Fruit fly (Drosophila melanogaster) whole organism, embryonic: ENCODE results near the gene CG34432.

Source experiments
- Aef1 ChIP-seq: fragments of 200-800 bp; sonication (Bioruptor generic); IDR thresholded peaks from 3 replicates; pipeline ENCODE4 v1.3.6; 2022; ENCODE audit warnings: missing biosample characterization, missing genetic modification characterization
- CG14667 ChIP-seq: fragments of 200-800 bp; sonication (Bioruptor generic); IDR thresholded peaks from 2 replicates; pipeline ENCODE4 v1.3.6; 2022; ENCODE audit warnings: missing biosample characterization, missing genetic modification characterization
- CG14965 ChIP-seq: fragments of 200-800 bp; sonication (Bioruptor generic); optimal IDR thresholded peaks from 2 replicates; lab custom pipeline; 2016; ENCODE audit warnings: missing biosample characterization, missing genetic modification characterization, borderline replicate concordance
- CG1602 ChIP-seq: fragments of 200-800 bp; sonication (Bioruptor generic); optimal IDR thresholded peaks from 3 replicates; lab custom pipeline; 2016; ENCODE audit warnings: missing biosample characterization, missing genetic modification characterization
- CG17568 ChIP-seq: fragments of 200-800 bp; sonication (Bioruptor generic); optimal IDR thresholded peaks from 2 replicates; lab custom pipeline; 2018; ENCODE audit warnings: missing biosample characterization, mild to moderate bottlenecking, missing genetic modification characterization, moderate library complexity
- CG18262 ChIP-seq: fragments of 200-800 bp; optimal IDR thresholded peaks from 3 replicates; lab custom pipeline; 2019; ENCODE audit warnings: missing biosample characterization, mild to moderate bottlenecking, missing genetic modification characterization, moderate library complexity
- CG2116 ChIP-seq: fragments of 200-800 bp; sonication (Bioruptor generic); optimal IDR thresholded peaks from 3 replicates; lab custom pipeline; 2018; ENCODE audit warnings: missing biosample characterization, mild to moderate bottlenecking, missing genetic modification characterization
- CG30403 ChIP-seq: fragments of 200-800 bp; sonication (Bioruptor generic); optimal IDR thresholded peaks from 3 replicates; lab custom pipeline; 2016; ENCODE audit warnings: missing biosample characterization, missing genetic modification characterization
- CG6765 ChIP-seq: fragments of 200-800 bp; sonication (Bioruptor generic); optimal IDR thresholded peaks from 3 replicates; lab custom pipeline; 2017; ENCODE audit warnings: missing biosample characterization, mild to moderate bottlenecking, missing genetic modification characterization
- CG8765 ChIP-seq: fragments of 200-800 bp; sonication (Bioruptor generic); IDR thresholded peaks from 2 replicates; pipeline ENCODE4 v1.3.6; 2022; ENCODE audit warnings: missing biosample characterization, missing genetic modification characterization
- CG9876 ChIP-seq: fragments of 200-800 bp; sonication (Bioruptor generic); optimal IDR thresholded peaks from 2 replicates; lab custom pipeline; 2016; ENCODE audit warnings: missing biosample characterization, missing genetic modification characterization
- Doc3 ChIP-seq: fragments of 200-800 bp; sonication (Bioruptor generic); IDR thresholded peaks from 3 replicates; pipeline ENCODE4 v1.3.6; 2022; ENCODE audit warnings: missing biosample characterization, missing genetic modification characterization; ENCODE audit not compliant: partially characterized antibody
- Dref ChIP-seq: fragments of 200-800 bp; sonication (Bioruptor generic); IDR thresholded peaks from 2 replicates; pipeline ENCODE4 v1.3.6; 2022; ENCODE audit warnings: missing biosample characterization, missing genetic modification characterization
- Eip74EF ChIP-seq, 2 experiments: fragments of 200-800 bp in 1 of 2; fragments of >200 bp in 1 of 2; sonication (Bioruptor generic) in 1 of 2; optimal IDR thresholded peaks; 2 replicates each; lab custom pipeline; 2017 to 2019; ENCODE audit warnings: missing biosample characterization in 2 of 2, missing genetic modification characterization in 2 of 2, mild to moderate bottlenecking in 1 of 2, moderate library complexity in 1 of 2
- Gsc ChIP-seq: fragments of 200-800 bp; sonication (Bioruptor generic); IDR thresholded peaks from 2 replicates; pipeline ENCODE4 v1.3.6; 2022; ENCODE audit warnings: missing biosample characterization, missing genetic modification characterization
- HLHmδ ChIP-seq: fragments of 200-800 bp; sonication (Bioruptor generic); optimal IDR thresholded peaks from 2 replicates; lab custom pipeline; 2018; ENCODE audit warnings: missing biosample characterization, mild to moderate bottlenecking, missing genetic modification characterization, moderate library complexity
- HmgZ ChIP-seq: fragments of 200-800 bp; sonication (Bioruptor generic); optimal IDR thresholded peaks from 2 replicates; lab custom pipeline; 2018; ENCODE audit warnings: missing biosample characterization, mild to moderate bottlenecking, missing genetic modification characterization
- Nf-YA ChIP-seq: fragments of 200-800 bp; sonication (Bioruptor generic); IDR thresholded peaks from 2 replicates; pipeline ENCODE4 v1.3.6; 2022; ENCODE audit warnings: missing biosample characterization, missing genetic modification characterization
- Pdp1 ChIP-seq, 2 experiments: fragments of 200-800 bp; sonication (Bioruptor generic); optimal IDR thresholded peaks; 3 replicates each; lab custom pipeline; 2016; ENCODE audit warnings: missing biosample characterization in 2 of 2, missing genetic modification characterization in 2 of 2, mild to moderate bottlenecking in 1 of 2, moderate library complexity in 1 of 2
- Usf ChIP-seq: fragments of 200-800 bp; sonication (Bioruptor generic); optimal IDR thresholded peaks from 2 replicates; lab custom pipeline; 2017; ENCODE audit warnings: missing genotype, missing biosample characterization, missing genetic modification characterization
- Xrp1 ChIP-seq: fragments of 200-800 bp; sonication (Bioruptor generic); IDR thresholded peaks from 2 replicates; pipeline ENCODE4 v1.3.6; 2022; ENCODE audit warnings: missing biosample characterization, missing genetic modification characterization
- ase ChIP-seq: fragments of 200-800 bp; sonication (Bioruptor generic); IDR thresholded peaks from 3 replicates; pipeline ENCODE4 v1.3.6; 2022; ENCODE audit warnings: missing biosample characterization, missing genetic modification characterization
- ato ChIP-seq: fragments of 200-800 bp; sonication (Bioruptor generic); IDR thresholded peaks from 2 replicates; pipeline ENCODE4 v1.3.6; 2022; ENCODE audit warnings: missing biosample characterization, missing genetic modification characterization; ENCODE audit not compliant: partially characterized antibody
- cas ChIP-seq: fragments of 200-800 bp; sonication (Bioruptor generic); IDR thresholded peaks from 2 replicates; pipeline ENCODE4 v1.3.6; 2022; ENCODE audit warnings: missing biosample characterization, missing genetic modification characterization
- cato ChIP-seq: fragments of 200-800 bp; sonication (Bioruptor generic); optimal IDR thresholded peaks from 2 replicates; lab custom pipeline; 2016; ENCODE audit warnings: missing biosample characterization, missing genetic modification characterization, borderline replicate concordance
- caup ChIP-seq: fragments of 200-800 bp; sonication (Bioruptor generic); optimal IDR thresholded peaks from 3 replicates; lab custom pipeline; 2017; ENCODE audit warnings: missing biosample characterization, mild to moderate bottlenecking, missing genetic modification characterization, moderate library complexity; ENCODE audit not compliant: severe bottlenecking
- chinmo ChIP-seq: fragments of 200-800 bp; sonication (Bioruptor generic); IDR thresholded peaks from 4 replicates; pipeline ENCODE4 v1.3.6; 2022; ENCODE audit warnings: missing biosample characterization, missing genetic modification characterization; ENCODE audit not compliant: partially characterized antibody
- chn ChIP-seq: fragments of 200-800 bp; sonication (Bioruptor generic); optimal IDR thresholded peaks from 2 replicates; lab custom pipeline; 2016; ENCODE audit warnings: missing biosample characterization, missing genetic modification characterization
- croc ChIP-seq: fragments of 200-800 bp; sonication (Bioruptor generic); conservative IDR thresholded peaks from 3 replicates; pipeline ENCODE4 v1.3.6; 2022; ENCODE audit warnings: missing biosample characterization, missing genetic modification characterization
- danr ChIP-seq: fragments of 200-800 bp; sonication (Bioruptor generic); IDR thresholded peaks from 2 replicates; pipeline ENCODE4 v1.3.6; 2022; ENCODE audit warnings: missing biosample characterization, missing genetic modification characterization
- dmrt99B ChIP-seq: fragments of 200-800 bp; sonication (Bioruptor generic); optimal IDR thresholded peaks from 2 replicates; lab custom pipeline; 2018; ENCODE audit warnings: missing biosample characterization, mild to moderate bottlenecking, missing genetic modification characterization, moderate library complexity
- eve ChIP-seq, 2 experiments: fragments of >200 bp; optimal IDR thresholded peaks; 2 replicates each; lab custom pipeline; 2017; ENCODE audit warnings: missing biosample characterization in 2 of 2, missing genetic modification characterization in 2 of 2
- ftz-f1 ChIP-seq: fragments of 200-800 bp; sonication (Bioruptor generic); optimal IDR thresholded peaks from 2 replicates; lab custom pipeline; 2016; ENCODE audit warnings: missing biosample characterization, missing genetic modification characterization
- gcm2 ChIP-seq: fragments of 200-800 bp; sonication (Bioruptor generic); optimal IDR thresholded peaks from 2 replicates; lab custom pipeline; 2016; ENCODE audit warnings: missing biosample characterization, missing genetic modification characterization
- grau ChIP-seq: fragments of 200-800 bp; optimal IDR thresholded peaks from 3 replicates; lab custom pipeline; 2019; ENCODE audit warnings: missing biosample characterization, mild to moderate bottlenecking, missing genetic modification characterization, moderate library complexity
- hb ChIP-seq: fragments of 200-800 bp; sonication (Bioruptor generic); IDR thresholded peaks from 3 replicates; pipeline ENCODE4 v1.3.6; 2022; ENCODE audit warnings: missing biosample characterization, missing genetic modification characterization; ENCODE audit not compliant: partially characterized antibody
- insv ChIP-seq, 2 experiments: fragments of 200-800 bp; sonication (Bioruptor generic); optimal IDR thresholded peaks; 3 replicates each; lab custom pipeline; 2016 to 2018; ENCODE audit warnings: missing biosample characterization in 2 of 2, missing genetic modification characterization in 2 of 2
- lola ChIP-seq, 3 experiments: fragments of >200 bp in 2 of 3; fragments of 200-800 bp in 1 of 3; sonication (Bioruptor generic) in 1 of 3; optimal IDR thresholded peaks; 2 replicates each; lab custom pipeline; 2017 to 2019; ENCODE audit warnings: missing biosample characterization in 3 of 3, missing genetic modification characterization in 3 of 3, mild to moderate bottlenecking in 1 of 3, moderate library complexity in 1 of 3
- lov ChIP-seq, 2 experiments: fragments of 200-800 bp in 1 of 2; fragments of >200 bp in 1 of 2; sonication (Bioruptor generic) in 1 of 2; IDR thresholded peaks in 1 of 2; optimal IDR thresholded peaks in 1 of 2; 2 replicates in 1 of 2; 3 replicates in 1 of 2; pipeline versions ENCODE4 v1.3.6 to Lab custom; 2017 to 2022; ENCODE audit warnings: missing biosample characterization in 1 of 2, missing genetic modification characterization in 1 of 2
- maf-S ChIP-seq: fragments of 200-800 bp; sonication (Bioruptor generic); optimal IDR thresholded peaks from 2 replicates; lab custom pipeline; 2016; ENCODE audit warnings: missing biosample characterization, missing genetic modification characterization
- nmo ChIP-seq: fragments of 200-800 bp; sonication (Bioruptor generic); optimal IDR thresholded peaks from 2 replicates; lab custom pipeline; 2018; ENCODE audit warnings: missing biosample characterization, mild to moderate bottlenecking, missing genetic modification characterization, moderate library complexity
- ro ChIP-seq: fragments of 200-800 bp; sonication (Bioruptor generic); IDR thresholded peaks from 2 replicates; pipeline ENCODE4 v1.3.6; 2022; ENCODE audit warnings: missing biosample characterization, missing genetic modification characterization
- sug ChIP-seq: fragments of 200-800 bp; optimal IDR thresholded peaks from 2 replicates; lab custom pipeline; 2019; ENCODE audit warnings: missing biosample characterization, mild to moderate bottlenecking, missing genetic modification characterization, moderate library complexity
- zfh2 ChIP-seq: fragments of 200-800 bp; sonication (Bioruptor generic); optimal IDR thresholded peaks from 2 replicates; lab custom pipeline; 2016; ENCODE audit warnings: missing biosample characterization, missing genetic modification characterization

The CG34432 gene

dm6 chr3R:30599404-30599980 is 49.5 kb upstream of the CG34432 start (continued):
- TF ChIP-seq hb (GFP tag; lab: Robert Waterston, UW): no peak
- TF ChIP-seq caup (GFP tag; lab: Kevin White, UChicago): no peak
- TF ChIP-seq chinmo (GFP tag; lab: Robert Waterston, UW): 0 out of 4 replicates have a peak, but pooled peaks have one; percentile 31

dm6 chr3R:30600154-30601009 is 48.6 kb upstream of the CG34432 start:
- TF ChIP-seq croc (GFP tag; lab: Robert Waterston, UW) (peak; percentile 72), ro (GFP tag; lab: Robert Waterston, UW) (peak; percentile 73), Pdp1 (GFP tag; optimal IDR thresholded peaks at IDR 0.05; lab: Kevin White, UChicago) (peak; percentile 89 to 92), eve (GFP tag; optimal IDR thresholded peaks at IDR 0.05; lab: Kevin White, UChicago) (peak in 1 of 2 experiments; percentile 94), CG2116 (peak; percentile 67), sug (tag; lab: Kevin White, UChicago) (peak; percentile 75), Doc3 (0 out of 3 replicates have a peak, but pooled peaks have one; percentile 24), chn (peak; percentile 82), ase (peak; percentile 93; the same call in 2 of the 3 replicates), HLHmδ (GFP tag; lab: Kevin White, UChicago) (no peak), CG8765 (GFP tag; lab: Robert Waterston, UW) (peak; percentile 63), gcm2 (no peak), Usf (GFP tag; lab: Kevin White, UChicago) (peak; percentile 69), zfh2 (GFP tag; lab: Kevin White, UChicago) (peak; percentile 82), dmrt99B (peak; percentile 93), CG9876 (peak; percentile 69), CG1602 (GFP tag; lab: Kevin White, UChicago) (peak; percentile 87), CG17568 (GFP tag; lab: Kevin White, UChicago) (peak; percentile 78), danr (GFP tag; lab: Robert Waterston, UW) (peak; percentile 80), Xrp1 (GFP tag; lab: Robert Waterston, UW) (peak; percentile 95), maf-S (GFP tag; lab: Kevin White, UChicago) (peak; percentile 84), HmgZ (tag; lab: Kevin White, UChicago) (peak; percentile 86), CG6765 (peak; percentile 89), CG14965 (GFP tag; lab: Kevin White, UChicago) (peak; percentile 43), grau (tag; lab: Kevin White, UChicago) (peak; percentile 89), nmo (peak; percentile 92), Dref (GFP tag; lab: Robert Waterston, UW) (no peak), CG18262 (tag; lab: Kevin White, UChicago) (peak; percentile 93), lola (GFP tag; optimal IDR thresholded peaks at IDR 0.05; lab: Kevin White, UChicago) (peak in 1 of 3 experiments; percentile 83), cato (GFP tag; lab: Kevin White, UChicago) (peak; percentile 86), lov (optimal IDR thresholded peaks at IDR 0.05; lab: Kevin White, UChicago) (no peak), lov (GFP tag; IDR thresholded peaks at IDR 0.05; lab: Robert Waterston, UW) (peak; percentile 96), Aef1 (GFP tag; lab: Robert Waterston, UW) (peak; percentile 88), ato (no peak), CG30403 (GFP tag; lab: Kevin White, UChicago) (peak; percentile 95), insv (GFP tag; optimal IDR thresholded peaks at IDR 0.05; lab: Kevin White, UChicago) (peak in 1 of 2 experiments; percentile 21), CG14667 (GFP tag; lab: Robert Waterston, UW) (peak; percentile 84), Nf-YA (peak; percentile 90), Gsc (no peak), ftz-f1 (peak; percentile 42), Eip74EF (GFP tag; optimal IDR thresholded peaks at IDR 0.05; lab: Kevin White, UChicago) (peak in 1 of 2 experiments; percentile 90), cas (peak; percentile 84)
